Fruit fly (Drosophila melanogaster) whole organism, embryonic: Measurements from ENCODE around the gene Fer3.
A peak's percentile ranks its signal among the peaks of the same experiment; 100 is the strongest.

ENCODE experiments used
- Antp ChIP-seq: fragments of 200-800 bp; sonication (Bioruptor generic); optimal IDR thresholded peaks from 3 replicates; lab custom pipeline; 2016; ENCODE audit warnings: missing biosample characterization, missing genetic modification characterization
- Awh ChIP-seq: fragments of 200-800 bp; sonication (Bioruptor generic); IDR thresholded peaks from 2 replicates; pipeline ENCODE4, ENCODE4 v1.3.6; 2022; ENCODE audit warnings: missing biosample characterization, missing genetic modification characterization
- B-H2 ChIP-seq: fragments of 200-800 bp; sonication (Bioruptor generic); optimal IDR thresholded peaks from 2 replicates; lab custom pipeline; 2018; ENCODE audit warnings: missing biosample characterization, mild to moderate bottlenecking, missing genetic modification characterization
- BEAF-32 ChIP-seq: fragments of 200-800 bp; sonication (Bioruptor generic); optimal IDR thresholded peaks from 3 replicates; lab custom pipeline; 2017; ENCODE audit warnings: missing biosample characterization, missing genetic modification characterization, mild to moderate bottlenecking, moderate library complexity, missing genetic modification reagents
- CG10274 ChIP-seq: fragments of 200-800 bp; sonication (Bioruptor generic); optimal IDR thresholded peaks from 3 replicates; lab custom pipeline; 2017; ENCODE audit warnings: missing biosample characterization, mild to moderate bottlenecking, missing genetic modification characterization
- CG12071 ChIP-seq: fragments of 200-800 bp; sonication (Bioruptor generic); optimal IDR thresholded peaks from 3 replicates; lab custom pipeline; 2018; ENCODE audit warnings: missing biosample characterization, mild to moderate bottlenecking, missing genetic modification characterization
- CG12744 ChIP-seq: fragments of 200-800 bp; sonication (Bioruptor generic); optimal IDR thresholded peaks from 2 replicates; lab custom pipeline; 2016; ENCODE audit warnings: missing biosample characterization, missing genetic modification characterization
- CG14710 ChIP-seq: fragments of 200-800 bp; sonication (Bioruptor generic); optimal IDR thresholded peaks from 3 replicates; lab custom pipeline; 2019; ENCODE audit warnings: missing biosample characterization, mild to moderate bottlenecking, missing genetic modification characterization, moderate library complexity
- CG15011 ChIP-seq: fragments of 200-800 bp; sonication (Bioruptor generic); optimal IDR thresholded peaks from 3 replicates; lab custom pipeline; 2018; ENCODE audit warnings: missing biosample characterization, mild to moderate bottlenecking, missing genetic modification characterization
- CG17359 ChIP-seq: fragments of 200-800 bp; sonication (Bioruptor generic); optimal IDR thresholded peaks from 3 replicates; lab custom pipeline; 2018; ENCODE audit warnings: missing biosample characterization, mild to moderate bottlenecking, missing genetic modification characterization, moderate library complexity
- CG17568 ChIP-seq: fragments of 200-800 bp; sonication (Bioruptor generic); optimal IDR thresholded peaks from 2 replicates; lab custom pipeline; 2018; ENCODE audit warnings: missing biosample characterization, mild to moderate bottlenecking, missing genetic modification characterization, moderate library complexity
- CG18476 ChIP-seq: fragments of 200-800 bp; sonication (Bioruptor generic); optimal IDR thresholded peaks from 2 replicates; lab custom pipeline; 2016; ENCODE audit warnings: missing biosample characterization, mild to moderate bottlenecking, missing genetic modification characterization
- CG2116 ChIP-seq: fragments of 200-800 bp; sonication (Bioruptor generic); optimal IDR thresholded peaks from 3 replicates; lab custom pipeline; 2018; ENCODE audit warnings: missing biosample characterization, mild to moderate bottlenecking, missing genetic modification characterization
- CG2202 ChIP-seq: fragments of 200-800 bp; sonication (Bioruptor generic); optimal IDR thresholded peaks from 2 replicates; lab custom pipeline; 2018; ENCODE audit warnings: missing biosample characterization, mild to moderate bottlenecking, missing genetic modification characterization
- CG2875 ChIP-seq: fragments of 200-800 bp; sonication (Bioruptor generic); optimal IDR thresholded peaks from 2 replicates; lab custom pipeline; 2017; ENCODE audit warnings: missing biosample characterization, mild to moderate bottlenecking, missing genetic modification characterization, missing genetic modification reagents
- CG31388 ChIP-seq: fragments of 200-800 bp; sonication (Bioruptor generic); optimal IDR thresholded peaks from 2 replicates; lab custom pipeline; 2016; ENCODE audit warnings: missing biosample characterization, missing genetic modification characterization
- CG3407 ChIP-seq: fragments of 200-800 bp; sonication (Bioruptor generic); optimal IDR thresholded peaks from 2 replicates; lab custom pipeline; 2018; ENCODE audit warnings: missing biosample characterization, mild to moderate bottlenecking, missing genetic modification characterization
- CG5245 ChIP-seq: fragments of 200-800 bp; sonication (Bioruptor generic); optimal IDR thresholded peaks from 3 replicates; lab custom pipeline; 2016; ENCODE audit warnings: missing biosample characterization, missing genetic modification characterization
- CG6272 ChIP-seq: fragments of 200-800 bp; sonication (Bioruptor generic); IDR thresholded peaks from 2 replicates; pipeline ENCODE4 v1.3.6; 2022; ENCODE audit warnings: missing biosample characterization, missing genetic modification characterization
- CG7372 ChIP-seq: fragments of 200-800 bp; sonication (Bioruptor generic); IDR thresholded peaks from 2 replicates; pipeline ENCODE4 v1.3.6; 2022; ENCODE audit warnings: missing biosample characterization, missing genetic modification characterization
- CG7839 ChIP-seq: fragments of 200-800 bp; sonication (Bioruptor generic); optimal IDR thresholded peaks from 3 replicates; lab custom pipeline; 2018; ENCODE audit warnings: missing biosample characterization, mild to moderate bottlenecking, missing genetic modification characterization, moderate library complexity
- CG8290 ChIP-seq, 3 experiments: fragments of 200-800 bp; sonication (Bioruptor generic); optimal IDR thresholded peaks; 2 replicates each; lab custom pipeline; 2016 to 2019; ENCODE audit warnings: missing biosample characterization in 3 of 3, missing genetic modification characterization in 3 of 3, mild to moderate bottlenecking in 2 of 3, moderate library complexity in 1 of 3
- D19A ChIP-seq: fragments of 200-800 bp; optimal IDR thresholded peaks from 3 replicates; lab custom pipeline; 2019; ENCODE audit warnings: missing biosample characterization, mild to moderate bottlenecking, missing genetic modification characterization, moderate library complexity
- Doc3 ChIP-seq: fragments of 200-800 bp; sonication (Bioruptor generic); IDR thresholded peaks from 3 replicates; pipeline ENCODE4 v1.3.6; 2022; ENCODE audit warnings: missing biosample characterization, missing genetic modification characterization; ENCODE audit not compliant: partially characterized antibody
- Drgx ChIP-seq: fragments of 200-800 bp; sonication (Bioruptor generic); IDR thresholded peaks from 2 replicates; pipeline ENCODE4 v1.3.6; 2022; ENCODE audit warnings: missing biosample characterization, missing genetic modification characterization
- Gsc ChIP-seq: fragments of 200-800 bp; sonication (Bioruptor generic); IDR thresholded peaks from 2 replicates; pipeline ENCODE4 v1.3.6; 2022; ENCODE audit warnings: missing biosample characterization, missing genetic modification characterization
- Hey ChIP-seq: fragments of 200-800 bp; sonication (Bioruptor generic); optimal IDR thresholded peaks from 3 replicates; lab custom pipeline; 2018; ENCODE audit warnings: missing biosample characterization, mild to moderate bottlenecking, missing genetic modification characterization
- Lpt ChIP-seq: fragments of >200 bp; optimal IDR thresholded peaks from 2 replicates; lab custom pipeline; 2018; ENCODE audit warnings: missing biosample characterization, missing genetic modification characterization
- NC2β ChIP-seq: fragments of 200-800 bp; sonication (Bioruptor generic); optimal IDR thresholded peaks from 2 replicates; lab custom pipeline; 2016; ENCODE audit warnings: missing biosample characterization, missing genetic modification characterization
- NFAT ChIP-seq: fragments of 200-800 bp; sonication (Bioruptor generic); IDR thresholded peaks from 2 replicates; pipeline ENCODE4 v1.3.6; 2022; ENCODE audit warnings: missing biosample characterization, missing genetic modification characterization
- PHDP ChIP-seq: fragments of 200-800 bp; sonication (Bioruptor generic); optimal IDR thresholded peaks from 3 replicates; lab custom pipeline; 2018; ENCODE audit warnings: missing biosample characterization, mild to moderate bottlenecking, missing genetic modification characterization, moderate library complexity
- Ravus ChIP-seq: fragments of 200-800 bp; sonication (Bioruptor generic); IDR thresholded peaks from 2 replicates; pipeline ENCODE4 v1.3.6; 2022; ENCODE audit warnings: missing biosample characterization, missing genetic modification characterization
- Taf1 ChIP-seq: fragments of 200-800 bp; sonication (Bioruptor generic); IDR thresholded peaks from 2 replicates; pipeline ENCODE4 v1.3.6; 2022; ENCODE audit warnings: missing biosample characterization, missing genetic modification characterization
- abd-A ChIP-seq: fragments of 200-800 bp; sonication (Bioruptor generic); optimal IDR thresholded peaks from 3 replicates; lab custom pipeline; 2019; ENCODE audit warnings: missing biosample characterization, mild to moderate bottlenecking, missing genetic modification characterization, moderate library complexity
- amos ChIP-seq: fragments of 200-800 bp; sonication (Bioruptor generic); IDR thresholded peaks from 2 replicates; pipeline ENCODE4 v1.3.6; 2022; ENCODE audit warnings: missing biosample characterization, missing genetic modification characterization; ENCODE audit not compliant: partially characterized antibody
- cad ChIP-seq: fragments of >200 bp; optimal IDR thresholded peaks from 2 replicates; lab custom pipeline; 2017; ENCODE audit warnings: missing biosample characterization, missing genetic modification characterization
- fu2 ChIP-seq: fragments of 200-800 bp; sonication (Bioruptor generic); optimal IDR thresholded peaks from 2 replicates; lab custom pipeline; 2016; ENCODE audit warnings: missing biosample characterization, missing genetic modification characterization
- ham ChIP-seq: fragments of 200-800 bp; sonication (Bioruptor generic); IDR thresholded peaks from 2 replicates; pipeline ENCODE4 v1.3.6; 2022; ENCODE audit warnings: missing biosample characterization, missing genetic modification characterization
- kni ChIP-seq: fragments of 200-800 bp; sonication (Bioruptor generic); optimal IDR thresholded peaks from 3 replicates; lab custom pipeline; 2017; ENCODE audit warnings: mild to moderate bottlenecking, missing biosample characterization, missing genetic modification reagents, missing genetic modification characterization
- lbe ChIP-seq: fragments of 200-800 bp; sonication (Bioruptor generic); optimal IDR thresholded peaks from 2 replicates; lab custom pipeline; 2016; ENCODE audit warnings: missing biosample characterization, mild to moderate bottlenecking, missing genetic modification characterization
- nerfin-1 ChIP-seq: fragments of 200-800 bp; sonication (Bioruptor generic); optimal IDR thresholded peaks from 3 replicates; lab custom pipeline; 2019; ENCODE audit warnings: missing biosample characterization, mild to moderate bottlenecking, missing genetic modification characterization, moderate library complexity
- org-1 ChIP-seq: fragments of 200-800 bp; sonication (Bioruptor generic); optimal IDR thresholded peaks from 2 replicates; lab custom pipeline; 2017; ENCODE audit warnings: missing biosample characterization, missing genetic modification characterization
- pfk ChIP-seq: fragments of 200-800 bp; sonication (Bioruptor generic); optimal IDR thresholded peaks from 2 replicates; lab custom pipeline; 2018; ENCODE audit warnings: missing biosample characterization, mild to moderate bottlenecking, missing genetic modification characterization, moderate library complexity
- pros ChIP-seq: fragments of 200-800 bp; sonication (Bioruptor generic); optimal IDR thresholded peaks from 3 replicates; lab custom pipeline; 2019; ENCODE audit warnings: missing biosample characterization, mild to moderate bottlenecking, missing genetic modification characterization, moderate library complexity
- salm ChIP-seq: fragments of 200-800 bp; sonication (Bioruptor generic); optimal IDR thresholded peaks from 2 replicates; lab custom pipeline; 2018; ENCODE audit warnings: missing biosample characterization, mild to moderate bottlenecking, missing genetic modification characterization
- slp2 ChIP-seq: fragments of 200-800 bp; sonication (Bioruptor generic); optimal IDR thresholded peaks from 2 replicates; lab custom pipeline; 2016; ENCODE audit warnings: missing biosample characterization, missing genetic modification characterization
- so ChIP-seq: fragments of 200-800 bp; sonication (Bioruptor generic); IDR thresholded peaks from 3 replicates; pipeline ENCODE4 v1.3.6; 2022; ENCODE audit warnings: missing biosample characterization, missing genetic modification characterization
- stwl ChIP-seq: fragments of 200-800 bp; sonication (Bioruptor generic); optimal IDR thresholded peaks from 3 replicates; lab custom pipeline; 2018; ENCODE audit warnings: missing biosample characterization, mild to moderate bottlenecking, missing genetic modification characterization, moderate library complexity
- unc-4 ChIP-seq: fragments of 200-800 bp; sonication (Bioruptor generic); IDR thresholded peaks from 2 replicates; pipeline ENCODE4 v1.3.6; 2022; ENCODE audit warnings: missing biosample characterization, missing genetic modification characterization; ENCODE audit not compliant: partially characterized antibody
- yki ChIP-seq: fragments of >200 bp; optimal IDR thresholded peaks from 3 replicates; lab custom pipeline; 2018
- zen ChIP-seq: fragments of 200-800 bp; sonication (Bioruptor generic); optimal IDR thresholded peaks from 3 replicates; lab custom pipeline; 2018; ENCODE audit warnings: missing biosample characterization, mild to moderate bottlenecking, missing genetic modification characterization, moderate library complexity

Fer3 gene

dm6 chr3R:11649449-11649848 lies 44.7 kb downstream of the Fer3 start (continued):
- TF ChIP-seq zen, result peak; percentile 86
- TF ChIP-seq Awh (GFP tag; lab: Robert Waterston, UW), result peak; percentile 97
- TF ChIP-seq stwl (tag; lab: Kevin White, UChicago), result no peak
- TF ChIP-seq CG6272, result peak; percentile 93
- TF ChIP-seq CG8290 (GFP tag; optimal IDR thresholded peaks at IDR 0.05; lab: Kevin White, UChicago), result peak; percentile 81
- peak; percentile 17 to 99 for TF ChIP-seq CG8290 (tag; optimal IDR thresholded peaks at IDR 0.05; lab: Kevin White, UChicago)
- peak; percentile 97 for TF ChIP-seq so
- peak; percentile 69 for TF ChIP-seq lbe (GFP tag; lab: Kevin White, UChicago)
- TF ChIP-seq abd-A (tag; lab: Kevin White, UChicago), result peak; percentile 52
- TF ChIP-seq amos (GFP tag; lab: Robert Waterston, UW), result no peak
- TF ChIP-seq ham (GFP tag; lab: Robert Waterston, UW), result peak; percentile 90
- peak; percentile 91 for TF ChIP-seq CG15011 (GFP tag; lab: Kevin White, UChicago)
- peak; percentile 97 for TF ChIP-seq CG7839 (tag; lab: Kevin White, UChicago)
- peak; percentile 89 for TF ChIP-seq Drgx (GFP tag; lab: Robert Waterston, UW)
- no peak for TF ChIP-seq Lpt (GFP tag; lab: Kevin White, UChicago)
- peak; percentile 86 for TF ChIP-seq salm (tag; lab: Kevin White, UChicago)
- TF ChIP-seq CG2202 (tag; lab: Kevin White, UChicago), result peak; percentile 41
- no peak for TF ChIP-seq cad (GFP tag; lab: Kevin White, UChicago)
- TF ChIP-seq CG5245 (GFP tag; lab: Kevin White, UChicago), result peak; percentile 96
- peak; percentile 99 for TF ChIP-seq NFAT
- peak; percentile 96 for TF ChIP-seq PHDP
- TF ChIP-seq CG10274 (GFP tag; lab: Kevin White, UChicago), result peak; percentile 85
- peak; percentile 89 for TF ChIP-seq Hey (tag; lab: Kevin White, UChicago)
- peak; percentile 93 for TF ChIP-seq Ravus (GFP tag; lab: Robert Waterston, UW)
- no peak for TF ChIP-seq pros (GFP tag; lab: Kevin White, UChicago)
- peak; percentile 98 for TF ChIP-seq CG7372 (GFP tag; lab: Robert Waterston, UW)
- TF ChIP-seq CG17359, result peak; percentile 96
- TF ChIP-seq fu2 (GFP tag; lab: Kevin White, UChicago), result peak; percentile 97
- TF ChIP-seq slp2 (GFP tag; lab: Kevin White, UChicago), result peak; percentile 94
- TF ChIP-seq nerfin-1 (tag; lab: Kevin White, UChicago), result peak; percentile 81
- TF ChIP-seq B-H2, result peak; percentile 98
- no peak for TF ChIP-seq Doc3 (GFP tag; lab: Robert Waterston, UW)
- TF ChIP-seq BEAF-32, result peak; percentile 9
- peak; percentile 94 for TF ChIP-seq CG31388 (GFP tag; lab: Kevin White, UChicago)
- TF ChIP-seq Gsc (GFP tag; lab: Robert Waterston, UW), result peak; percentile 83
- no peak for TF ChIP-seq yki (lab: Kevin White, UChicago)
- TF ChIP-seq D19A (tag; lab: Kevin White, UChicago), result peak; percentile 83
- TF ChIP-seq CG2875 (GFP tag; lab: Kevin White, UChicago), result peak; percentile 82
- peak; percentile 34 for TF ChIP-seq pfk (GFP tag; lab: Kevin White, UChicago)
- peak; percentile 72 for TF ChIP-seq CG2116 (GFP tag; lab: Kevin White, UChicago)
- TF ChIP-seq CG18476 (GFP tag; lab: Kevin White, UChicago), result peak; percentile 91
- TF ChIP-seq unc-4 (GFP tag; lab: Robert Waterston, UW), result no peak
- TF ChIP-seq CG12071 (GFP tag; lab: Kevin White, UChicago), result peak; percentile 97
- TF ChIP-seq NC2β (GFP tag; lab: Kevin White, UChicago), result peak; percentile 92
- TF ChIP-seq kni, result no peak
- TF ChIP-seq Taf1, result peak; percentile 97
- peak; percentile 92 for TF ChIP-seq org-1
- peak; percentile 66 for TF ChIP-seq CG3407
- TF ChIP-seq CG12744 (GFP tag; lab: Kevin White, UChicago), result peak; percentile 96
- TF ChIP-seq CG17568, result peak; percentile 93
- peak; percentile 98 for TF ChIP-seq Antp (GFP tag; lab: Kevin White, UChicago)
- TF ChIP-seq CG14710 (tag; lab: Kevin White, UChicago), result peak; percentile 53
